Fruit fly (Drosophila melanogaster): Measurements from ENCODE around the gene CG6569.

DNA sequence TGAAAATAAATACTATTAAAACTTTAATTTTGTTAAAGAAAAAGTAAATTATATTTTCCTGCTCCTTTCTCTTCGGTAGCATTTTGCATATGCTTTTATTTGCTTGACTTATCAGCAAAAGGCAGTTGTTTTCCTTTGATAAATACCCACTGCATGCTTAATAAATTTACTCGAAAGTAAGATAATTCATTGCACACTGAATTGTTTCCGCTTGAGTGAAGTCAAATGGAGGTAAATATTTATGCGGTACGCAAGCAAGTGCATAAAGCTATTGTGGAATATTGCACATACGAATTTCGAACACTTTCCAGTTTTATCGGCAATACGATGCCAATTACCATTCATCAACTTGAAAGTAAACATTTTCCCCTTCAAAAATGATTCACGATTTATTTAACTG, 44.6 kb downstream of the CG6569 start:
- no peak for TF ChIP-seq pan (optimal IDR thresholded peaks at IDR 0.05)
- TF ChIP-seq Dll (optimal IDR thresholded peaks at IDR 0.05), result no peak
